Fruit fly (Drosophila melanogaster) whole organism, embryonic: ENCODE data around the gene Mrp5.

Experiments used
- CG10959 ChIP-seq: fragments of 200-800 bp; sonication (Bioruptor generic); IDR thresholded peaks from 2 replicates; pipeline ENCODE4 v1.3.6; 2022; ENCODE audit warnings: missing biosample characterization, missing genetic modification characterization
- CG11093 ChIP-seq: fragments of 200-800 bp; sonication (Bioruptor generic); IDR thresholded peaks from 3 replicates; pipeline ENCODE4 v1.3.6; 2022; ENCODE audit warnings: missing biosample characterization, missing genetic modification characterization
- CG12744 ChIP-seq: fragments of 200-800 bp; sonication (Bioruptor generic); optimal IDR thresholded peaks from 2 replicates; lab custom pipeline; 2016; ENCODE audit warnings: missing biosample characterization, missing genetic modification characterization
- CG13424 ChIP-seq: fragments of 200-800 bp; sonication (Bioruptor generic); optimal IDR thresholded peaks from 2 replicates; lab custom pipeline; 2019; ENCODE audit warnings: missing biosample characterization, mild to moderate bottlenecking, missing genetic modification characterization, moderate library complexity
- CG15601 ChIP-seq: fragments of 200-800 bp; sonication (Bioruptor generic); optimal IDR thresholded peaks from 3 replicates; lab custom pipeline; 2019; ENCODE audit warnings: missing biosample characterization, mild to moderate bottlenecking, missing genetic modification characterization, moderate library complexity
- CG17612 ChIP-seq: fragments of 200-800 bp; sonication (Bioruptor generic); IDR thresholded peaks from 2 replicates; pipeline ENCODE4 v1.3.6; 2022; ENCODE audit warnings: missing biosample characterization, missing genetic modification characterization
- CG17912 ChIP-seq: fragments of 200-800 bp; sonication (Bioruptor generic); optimal IDR thresholded peaks from 2 replicates; lab custom pipeline; 2018; ENCODE audit warnings: missing biosample characterization, mild to moderate bottlenecking, missing genetic modification characterization
- CG18262 ChIP-seq: fragments of 200-800 bp; optimal IDR thresholded peaks from 3 replicates; lab custom pipeline; 2019; ENCODE audit warnings: missing biosample characterization, mild to moderate bottlenecking, missing genetic modification characterization, moderate library complexity
- CG18476 ChIP-seq: fragments of 200-800 bp; sonication (Bioruptor generic); optimal IDR thresholded peaks from 2 replicates; lab custom pipeline; 2016; ENCODE audit warnings: missing biosample characterization, mild to moderate bottlenecking, missing genetic modification characterization
- CG2889 ChIP-seq: fragments of 200-800 bp; sonication (Bioruptor generic); IDR thresholded peaks from 3 replicates; pipeline ENCODE4 v1.3.6; 2022; ENCODE audit warnings: missing biosample characterization, missing genetic modification characterization
- CG3847 ChIP-seq: fragments of 200-800 bp; sonication (Bioruptor generic); IDR thresholded peaks from 2 replicates; pipeline ENCODE4 v1.3.6; 2022; ENCODE audit warnings: missing biosample characterization, missing genetic modification characterization
- CG4360 ChIP-seq: fragments of 200-800 bp; sonication (Bioruptor generic); IDR thresholded peaks from 2 replicates; pipeline ENCODE4 v1.3.6; 2022; ENCODE audit warnings: missing biosample characterization, missing genetic modification characterization
- CG4854 ChIP-seq: fragments of 200-800 bp; sonication (Bioruptor generic); optimal IDR thresholded peaks from 2 replicates; lab custom pipeline; 2016; ENCODE audit warnings: missing biosample characterization, missing genetic modification characterization, inconsistent platforms
- CG6254 ChIP-seq: fragments of 200-800 bp; sonication (Bioruptor generic); optimal IDR thresholded peaks from 3 replicates; lab custom pipeline; 2017; ENCODE audit warnings: mild to moderate bottlenecking, missing biosample characterization, missing genetic modification reagents, missing genetic modification characterization
- CG7745 ChIP-seq: fragments of 200-800 bp; sonication (Bioruptor generic); optimal IDR thresholded peaks from 2 replicates; lab custom pipeline; 2018; ENCODE audit warnings: missing biosample characterization, mild to moderate bottlenecking, missing genetic modification characterization, moderate library complexity
- CG7987 ChIP-seq: fragments of 200-800 bp; sonication (Bioruptor generic); optimal IDR thresholded peaks from 2 replicates; lab custom pipeline; 2018; ENCODE audit warnings: missing biosample characterization, mild to moderate bottlenecking, missing genetic modification characterization, moderate library complexity
- CG8281 ChIP-seq: fragments of 200-800 bp; sonication (Bioruptor generic); optimal IDR thresholded peaks from 2 replicates; lab custom pipeline; 2018; ENCODE audit warnings: missing biosample characterization, mild to moderate bottlenecking, missing genetic modification characterization, moderate library complexity
- CG8290 ChIP-seq, 3 experiments: fragments of 200-800 bp; sonication (Bioruptor generic); optimal IDR thresholded peaks; 2 replicates each; lab custom pipeline; 2016 to 2019; ENCODE audit warnings: missing biosample characterization in 3 of 3, missing genetic modification characterization in 3 of 3, mild to moderate bottlenecking in 2 of 3, moderate library complexity in 1 of 3
- CG9215 ChIP-seq: fragments of 200-800 bp; sonication (Bioruptor generic); IDR thresholded peaks from 2 replicates; pipeline ENCODE4 v1.3.6; 2022; ENCODE audit warnings: missing biosample characterization, missing genetic modification characterization
- CG9609 ChIP-seq: fragments of 200-800 bp; sonication (Bioruptor generic); optimal IDR thresholded peaks from 3 replicates; lab custom pipeline; 2016; ENCODE audit warnings: missing biosample characterization, missing genetic modification characterization
- CG9932 ChIP-seq: fragments of 200-800 bp; sonication (Bioruptor generic); IDR thresholded peaks from 2 replicates; pipeline ENCODE4 v1.3.6; 2022; ENCODE audit warnings: missing biosample characterization, missing genetic modification characterization
- CHES-1-like ChIP-seq: fragments of 200-800 bp; sonication (Bioruptor generic); optimal IDR thresholded peaks from 2 replicates; lab custom pipeline; 2016; ENCODE audit warnings: missing biosample characterization, missing genetic modification characterization
- Dad ChIP-seq: fragments of 200-800 bp; sonication (Bioruptor generic); optimal IDR thresholded peaks from 3 replicates; lab custom pipeline; 2016; ENCODE audit warnings: missing biosample characterization, missing genetic modification characterization
- Dip2 ChIP-seq: fragments of 200-800 bp; sonication (Bioruptor generic); IDR thresholded peaks from 2 replicates; pipeline ENCODE4 v1.3.6; 2022; ENCODE audit warnings: missing biosample characterization, missing genetic modification characterization
- E2f2 ChIP-seq: fragments of 200-800 bp; sonication (Bioruptor generic); IDR thresholded peaks from 2 replicates; pipeline ENCODE4 v1.3.6; 2022; ENCODE audit warnings: missing biosample characterization, missing genetic modification characterization
- GATAe ChIP-seq: fragments of 200-800 bp; sonication (Bioruptor generic); conservative IDR thresholded peaks from 2 replicates; pipeline ENCODE4 v1.3.6; 2022; ENCODE audit warnings: missing biosample characterization, missing genetic modification characterization
- Gsc ChIP-seq: fragments of 200-800 bp; sonication (Bioruptor generic); IDR thresholded peaks from 2 replicates; pipeline ENCODE4 v1.3.6; 2022; ENCODE audit warnings: missing biosample characterization, missing genetic modification characterization
- Med ChIP-seq: fragments of 200-800 bp; sonication (Bioruptor generic); peaks from one replicate; lab custom pipeline; 2016; ENCODE audit warnings: missing biosample characterization, missing genetic modification characterization, mild to moderate bottlenecking, inconsistent platforms, moderate library complexity
- NC2β ChIP-seq: fragments of 200-800 bp; sonication (Bioruptor generic); optimal IDR thresholded peaks from 2 replicates; lab custom pipeline; 2016; ENCODE audit warnings: missing biosample characterization, missing genetic modification characterization
- NFAT ChIP-seq: fragments of 200-800 bp; sonication (Bioruptor generic); IDR thresholded peaks from 2 replicates; pipeline ENCODE4 v1.3.6; 2022; ENCODE audit warnings: missing biosample characterization, missing genetic modification characterization
- Opbp ChIP-seq: fragments of 200-800 bp; sonication (Bioruptor generic); IDR thresholded peaks from 3 replicates; pipeline ENCODE4 v1.3.6; 2022; ENCODE audit warnings: missing biosample characterization, missing genetic modification characterization; ENCODE audit not compliant: partially characterized antibody
- Rfx ChIP-seq: fragments of 200-800 bp; sonication (Bioruptor generic); IDR thresholded peaks from 2 replicates; pipeline ENCODE4 v1.3.6; 2022; ENCODE audit warnings: missing biosample characterization, missing genetic modification characterization
- Rx ChIP-seq: fragments of 200-800 bp; sonication (Bioruptor generic); IDR thresholded peaks from 2 replicates; pipeline ENCODE4 v1.3.6; 2022; ENCODE audit warnings: missing biosample characterization, missing genetic modification characterization
- Side ChIP-seq: fragments of 200-800 bp; sonication (Bioruptor generic); optimal IDR thresholded peaks from 2 replicates; lab custom pipeline; 2016; ENCODE audit warnings: missing biosample characterization, missing genetic modification characterization
- Xrp1 ChIP-seq: fragments of 200-800 bp; sonication (Bioruptor generic); IDR thresholded peaks from 2 replicates; pipeline ENCODE4 v1.3.6; 2022; ENCODE audit warnings: missing biosample characterization, missing genetic modification characterization
- abd-A ChIP-seq: fragments of 200-800 bp; sonication (Bioruptor generic); optimal IDR thresholded peaks from 3 replicates; lab custom pipeline; 2019; ENCODE audit warnings: missing biosample characterization, mild to moderate bottlenecking, missing genetic modification characterization, moderate library complexity
- ash1 ChIP-seq: fragments of 200-800 bp; sonication (Bioruptor generic); optimal IDR thresholded peaks from 2 replicates; lab custom pipeline; 2018; ENCODE audit warnings: missing biosample characterization, mild to moderate bottlenecking, missing genetic modification characterization
- ato ChIP-seq: fragments of 200-800 bp; sonication (Bioruptor generic); IDR thresholded peaks from 2 replicates; pipeline ENCODE4 v1.3.6; 2022; ENCODE audit warnings: missing biosample characterization, missing genetic modification characterization; ENCODE audit not compliant: partially characterized antibody
- cas ChIP-seq: fragments of 200-800 bp; sonication (Bioruptor generic); IDR thresholded peaks from 2 replicates; pipeline ENCODE4 v1.3.6; 2022; ENCODE audit warnings: missing biosample characterization, missing genetic modification characterization
- crp ChIP-seq, 2 experiments: fragments of 200-800 bp; sonication (Bioruptor generic); optimal IDR thresholded peaks; 2 replicates in 1 of 2; 3 replicates in 1 of 2; lab custom pipeline; 2017; ENCODE audit warnings: missing biosample characterization in 2 of 2, missing genetic modification characterization in 2 of 2, mild to moderate bottlenecking in 1 of 2, moderate library complexity in 1 of 2
- dpn ChIP-seq, 2 experiments: fragments of 200-800 bp; sonication (Bioruptor generic); optimal IDR thresholded peaks; 3 replicates each; lab custom pipeline; 2016; ENCODE audit warnings: missing biosample characterization in 2 of 2, missing genetic modification characterization in 2 of 2
- exex ChIP-seq: fragments of 200-800 bp; sonication (Bioruptor generic); optimal IDR thresholded peaks from 4 replicates; lab custom pipeline; 2018; ENCODE audit warnings: missing biosample characterization, mild to moderate bottlenecking, missing genetic modification characterization, moderate library complexity
- fru ChIP-seq: fragments of >200 bp; optimal IDR thresholded peaks from 2 replicates; lab custom pipeline; 2017
- hth ChIP-seq: fragments of >200 bp; optimal IDR thresholded peaks from 2 replicates; lab custom pipeline; 2017; ENCODE audit warnings: inconsistent platforms
- insv ChIP-seq, 2 experiments: fragments of 200-800 bp; sonication (Bioruptor generic); optimal IDR thresholded peaks; 3 replicates each; lab custom pipeline; 2016 to 2018; ENCODE audit warnings: missing biosample characterization in 2 of 2, missing genetic modification characterization in 2 of 2
- kni ChIP-seq: fragments of 200-800 bp; sonication (Bioruptor generic); optimal IDR thresholded peaks from 3 replicates; lab custom pipeline; 2017; ENCODE audit warnings: mild to moderate bottlenecking, missing biosample characterization, missing genetic modification reagents, missing genetic modification characterization
- rib ChIP-seq: fragments of 200-800 bp; sonication (Bioruptor generic); IDR thresholded peaks from 2 replicates; pipeline ENCODE4 v1.3.6; 2022; ENCODE audit warnings: missing biosample characterization, missing genetic modification characterization
- scrt ChIP-seq: fragments of 200-800 bp; sonication (Bioruptor generic); optimal IDR thresholded peaks from 2 replicates; lab custom pipeline; 2018; ENCODE audit warnings: missing biosample characterization, mild to moderate bottlenecking, missing genetic modification characterization, moderate library complexity
- slp2 ChIP-seq: fragments of 200-800 bp; sonication (Bioruptor generic); optimal IDR thresholded peaks from 2 replicates; lab custom pipeline; 2016; ENCODE audit warnings: missing biosample characterization, missing genetic modification characterization
- sob ChIP-seq: fragments of 200-800 bp; sonication (Bioruptor generic); IDR thresholded peaks from 2 replicates; pipeline ENCODE4 v1.3.6; 2022; ENCODE audit warnings: missing biosample characterization, missing genetic modification characterization

The Mrp5 gene

DNA sequence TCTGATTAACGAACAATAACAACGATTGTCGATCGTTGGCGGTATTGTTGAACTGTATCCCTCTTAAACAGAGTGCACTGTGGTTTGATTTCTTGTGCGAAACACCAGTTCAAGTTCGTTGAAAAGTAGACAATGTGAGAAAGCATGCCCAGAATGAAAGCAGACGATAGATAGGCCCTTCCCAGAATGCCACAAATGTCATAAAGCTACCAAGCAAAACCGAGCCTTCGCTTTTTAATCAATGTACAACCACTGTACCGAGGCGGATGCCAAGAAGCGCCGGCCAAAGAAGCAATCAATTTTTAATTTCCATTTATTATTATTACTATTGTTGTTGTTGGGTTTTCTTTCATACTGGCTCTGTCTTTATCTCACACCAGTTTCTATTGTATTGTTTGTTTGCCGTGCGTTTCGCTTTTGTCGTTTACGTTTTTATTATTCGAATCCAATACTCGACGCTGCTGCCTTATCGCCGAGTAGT, 33.4 kb upstream of the Mrp5 start (continued):
- TF ChIP-seq CG7745 (tag; lab: Kevin White, UChicago), result no peak
- peak; percentile 21 for TF ChIP-seq CG8290 (GFP tag; optimal IDR thresholded peaks at IDR 0.05; lab: Kevin White, UChicago)
- TF ChIP-seq CG8290 (tag; optimal IDR thresholded peaks at IDR 0.05; lab: Kevin White, UChicago), result peak in 1 of 2 experiments; percentile 96
- peak; percentile 69 for TF ChIP-seq CG12744 (GFP tag; lab: Kevin White, UChicago)
- TF ChIP-seq CG13424, result peak; percentile 63
- 0 out of 2 replicates have a peak, but pooled peaks have one; percentile 36 for TF ChIP-seq Dip2 (GFP tag; lab: Robert Waterston, UW)
- TF ChIP-seq cas (GFP tag; lab: Robert Waterston, UW), result peak; percentile 67; the same call in 1 of the 2 replicates
- peak; percentile 73 for TF ChIP-seq E2f2 (GFP tag; lab: Robert Waterston, UW)
- TF ChIP-seq CG17912 (GFP tag; lab: Kevin White, UChicago), result no peak
- peak; percentile 78 for TF ChIP-seq CG3847 (GFP tag; lab: Robert Waterston, UW)
- peak; percentile 80 for TF ChIP-seq CG9609 (GFP tag; lab: Kevin White, UChicago)
- peak; percentile 37 for TF ChIP-seq CG7987 (GFP tag; lab: Kevin White, UChicago)
- TF ChIP-seq rib (GFP tag; lab: Robert Waterston, UW), result peak; percentile 68
- peak; percentile 85 for TF ChIP-seq CG2889 (GFP tag; lab: Robert Waterston, UW)
- TF ChIP-seq slp2 (GFP tag; lab: Kevin White, UChicago), result peak; percentile 78
- TF ChIP-seq Rx (GFP tag; lab: Robert Waterston, UW), result peak; percentile 81
- TF ChIP-seq CHES-1-like (GFP tag; lab: Kevin White, UChicago), result peak; percentile 67
- no peak for TF ChIP-seq fru (lab: Kevin White, UChicago)
- peak; percentile 76 for TF ChIP-seq CG9932 (GFP tag; lab: Robert Waterston, UW)
- peak; percentile 96 for TF ChIP-seq Med (GFP tag; lab: Kevin White, UChicago)
- peak; percentile 54 for TF ChIP-seq scrt (GFP tag; lab: Kevin White, UChicago)
- TF ChIP-seq kni (GFP tag; lab: Kevin White, UChicago), result no peak
- TF ChIP-seq hth (lab: Kevin White, UChicago), result no peak
- TF ChIP-seq CG6254, result peak; percentile 50
- 0 out of 3 replicates have a peak, but pooled peaks have one; percentile 44 for TF ChIP-seq CG11093 (GFP tag; lab: Robert Waterston, UW)
- TF ChIP-seq CG18262 (tag; lab: Kevin White, UChicago), result peak; percentile 62
- TF ChIP-seq ash1, result no peak
- peak; percentile 53 for TF ChIP-seq Side (GFP tag; lab: Kevin White, UChicago)
- TF ChIP-seq CG4360 (GFP tag; lab: Robert Waterston, UW), result peak; percentile 66
- peak; percentile 68 for TF ChIP-seq CG4854 (GFP tag; lab: Kevin White, UChicago)
- TF ChIP-seq insv (GFP tag; optimal IDR thresholded peaks at IDR 0.05; lab: Kevin White, UChicago), result no peak
- peak; percentile 58; the same call in 1 of the 2 replicates for TF ChIP-seq Gsc
- peak; percentile 45 for TF ChIP-seq CG15601
- TF ChIP-seq dpn (GFP tag; optimal IDR thresholded peaks at IDR 0.05; lab: Kevin White, UChicago), result peak; percentile 81 to 91
- peak; percentile 81 for TF ChIP-seq NFAT
- peak; percentile 87 for TF ChIP-seq exex
- no peak for TF ChIP-seq abd-A (tag; lab: Kevin White, UChicago)
- no peak for TF ChIP-seq ato (GFP tag; lab: Robert Waterston, UW)
- TF ChIP-seq CG8281, result peak; percentile 34
- TF ChIP-seq sob, result peak; percentile 85
- peak; percentile 76 for TF ChIP-seq CG18476 (GFP tag; lab: Kevin White, UChicago)
- TF ChIP-seq Xrp1, result peak; percentile 86
- peak; percentile 38; the same call in 1 of the 2 replicates for TF ChIP-seq GATAe
- TF ChIP-seq Dad (GFP tag; lab: Kevin White, UChicago), result peak; percentile 74
- TF ChIP-seq Rfx (GFP tag; lab: Robert Waterston, UW), result peak; percentile 93
- TF ChIP-seq CG9215, result peak; percentile 39; the same call in 1 of the 2 replicates
- peak; percentile 69 for TF ChIP-seq CG10959 (GFP tag; lab: Robert Waterston, UW)
- TF ChIP-seq CG17612 (GFP tag; lab: Robert Waterston, UW), result peak; percentile 59; the same call in 1 of the 2 replicates
- no peak; the same call in 2 of the 3 replicates for TF ChIP-seq Opbp (GFP tag; lab: Robert Waterston, UW)
- peak; percentile 61 for TF ChIP-seq NC2β (GFP tag; lab: Kevin White, UChicago)
- TF ChIP-seq crp (GFP tag; optimal IDR thresholded peaks at IDR 0.05; lab: Kevin White, UChicago), result no peak
